Worm (Caenorhabditis elegans) whole organism, midembryonic: ENCODE data around the gene pei-1.

Experiments used
- T22C8.4 ChIP-seq: fragments of 200-800 bp; sonication (Bioruptor generic); IDR thresholded peaks from 2 replicates; pipeline ENCODE4 v1.3.6; 2022; ENCODE audit warnings: missing genetic modification characterization, missing compliant biosample characterization
- flt-1 ChIP-seq: fragments of 200-800 bp; sonication (Bioruptor generic); IDR thresholded peaks from 2 replicates; pipeline ENCODE4 v1.3.6; 2022; ENCODE audit warnings: missing genetic modification characterization, missing compliant biosample characterization
- ref-1 ChIP-seq: fragments of 200-800 bp; sonication (Bioruptor generic); conservative IDR thresholded peaks from 2 replicates; pipeline ENCODE4 v1.3.6; 2022; ENCODE audit warnings: missing genetic modification reagents, missing genetic modification characterization, missing compliant biosample characterization
- ztf-29 ChIP-seq: fragments of 200-800 bp; sonication (Bioruptor generic); IDR thresholded peaks from 2 replicates; pipeline ENCODE4 v1.3.6; 2022; ENCODE audit warnings: missing genetic modification reagents, missing genetic modification characterization, missing compliant biosample characterization

- no peak for TF ChIP-seq flt-1
- no peak for TF ChIP-seq T22C8.4 (GFP tag; lab: Robert Waterston, UW)
- no peak for TF ChIP-seq ztf-29 (GFP tag; lab: Robert Waterston, UW)
- no peak for TF ChIP-seq ref-1 (GFP tag; lab: Robert Waterston, UW)
Observed at ce11 chrIV:9614060-9614459, 21.7 kb upstream of the pei-1 start.
